Fruit fly (Drosophila melanogaster) whole organism, adult: Measurements from ENCODE around the gene salm.

Experiments used
- Crg-1 ChIP-seq: fragments of 200-800 bp; sonication (Bioruptor generic); optimal IDR thresholded peaks from 2 replicates; lab custom pipeline; 2016; ENCODE audit warnings: missing biosample characterization, missing genetic modification characterization
- ovo ChIP-seq: fragments of 200-800 bp; sonication (Bioruptor generic); optimal IDR thresholded peaks from 2 replicates; lab custom pipeline; 2016; ENCODE audit warnings: missing biosample characterization, missing genetic modification characterization
- toe ChIP-seq: fragments of 200-800 bp; sonication (Bioruptor generic); optimal IDR thresholded peaks from 2 replicates; lab custom pipeline; 2016; ENCODE audit warnings: missing biosample characterization, missing genetic modification characterization

DNA sequence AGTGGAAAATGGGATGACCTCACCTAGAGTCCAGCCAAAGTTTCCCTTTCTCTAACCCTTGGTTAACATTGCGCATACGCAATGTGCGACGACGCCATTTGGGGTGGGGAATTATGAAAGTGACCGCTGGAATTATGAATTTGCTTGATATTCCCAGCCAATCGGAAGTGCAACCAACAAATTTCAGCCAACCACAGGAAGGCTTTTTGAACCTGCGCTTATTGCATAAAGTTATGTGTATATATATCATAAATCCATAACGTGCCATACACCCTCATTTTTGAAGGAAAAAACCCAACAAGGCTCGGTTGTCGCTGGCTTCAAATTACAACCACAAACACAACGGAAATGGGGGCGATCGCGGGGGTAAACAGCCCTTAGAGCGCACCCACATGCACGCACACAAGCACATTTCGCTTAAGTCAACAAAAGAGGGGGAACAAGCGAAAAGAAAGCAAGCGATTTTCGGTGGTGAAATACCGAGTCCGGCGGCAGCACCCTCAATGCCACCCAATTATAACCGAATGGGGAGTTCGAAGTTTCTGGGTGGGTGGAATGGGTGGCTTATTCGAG lies 43.1 kb upstream of the salm start:
- no peak for TF ChIP-seq Crg-1 (GFP tag; lab: Kevin White, UChicago)
- TF ChIP-seq toe (GFP tag; lab: Kevin White, UChicago): no peak
- TF ChIP-seq ovo (GFP tag; lab: Kevin White, UChicago): no peak
